Worm (Caenorhabditis elegans) whole organism, young adult: ENCODE results near the gene srx-19.

Experiments
- B0035.1 ChIP-seq: sonication (generic microtip); optimal IDR thresholded peaks from 2 replicates; lab custom pipeline; 2016; ENCODE audit warnings: missing genetic modification characterization, mild to moderate bottlenecking, missing compliant biosample characterization, missing genotype, missing genetic modification reagents
- C06A6.2 ChIP-seq: fragments of 200-800 bp; sonication (Bioruptor generic); conservative IDR thresholded peaks from 2 replicates; pipeline ENCODE4 v1.3.6; 2022; ENCODE audit warnings: missing genetic modification characterization, missing compliant biosample characterization
- D2030.7 ChIP-seq: fragments of 200-800 bp; sonication (Bioruptor generic); IDR thresholded peaks from 2 replicates; pipeline ENCODE4 v1.3.6; 2022; ENCODE audit warnings: missing genetic modification reagents, missing genetic modification characterization, missing compliant biosample characterization
- F39B2.1 ChIP-seq: fragments of 200-800 bp; sonication (Bioruptor generic); IDR thresholded peaks from 2 replicates; pipeline ENCODE4 v1.3.6; 2022; ENCODE audit warnings: missing genetic modification reagents, missing genetic modification characterization, missing compliant biosample characterization
- F49E8.2 ChIP-seq: sonication (generic microtip); optimal IDR thresholded peaks from 3 replicates; lab custom pipeline; 2017; ENCODE audit warnings: missing genetic modification characterization, mild to moderate bottlenecking, missing compliant biosample characterization, antibody characterized with exemption, moderate library complexity; ENCODE audit not compliant: insufficient read depth
- F52B5.7 ChIP-seq: sonication (generic microtip); optimal IDR thresholded peaks from 2 replicates; lab custom pipeline; 2016; ENCODE audit warnings: mild to moderate bottlenecking, missing genetic modification characterization, missing compliant biosample characterization
- Y53G8AR.9 ChIP-seq: fragments of 200-800 bp; sonication (Bioruptor generic); conservative IDR thresholded peaks from 2 replicates; pipeline ENCODE4 v1.3.6; 2022; ENCODE audit warnings: missing genetic modification reagents, missing genetic modification characterization, missing compliant biosample characterization
- Y56A3A.18 ChIP-seq: fragments of 200-800 bp; sonication (Bioruptor generic); IDR thresholded peaks from 2 replicates; pipeline ENCODE4 v1.3.6; 2022; ENCODE audit warnings: missing genetic modification reagents, missing genetic modification characterization, missing compliant biosample characterization
- Y95B8A.8 ChIP-seq: fragments of 200-800 bp; sonication (Bioruptor generic); IDR thresholded peaks from 2 replicates; pipeline ENCODE4 v1.3.6; 2022; ENCODE audit warnings: missing genetic modification reagents, missing genetic modification characterization, missing compliant biosample characterization
- akir-1 ChIP-seq: fragments of 200-800 bp; sonication (Bioruptor generic); optimal IDR thresholded peaks from 2 replicates; lab custom pipeline; 2018; ENCODE audit warnings: mild to moderate bottlenecking, missing genetic modification characterization, moderate library complexity, missing compliant biosample characterization
- athp-1 ChIP-seq: sonication (generic microtip); optimal IDR thresholded peaks from 2 replicates; lab custom pipeline; 2017; ENCODE audit warnings: mild to moderate bottlenecking, missing genetic modification characterization, missing compliant biosample characterization
- attf-3 ChIP-seq: fragments of 200-800 bp; sonication (Bioruptor generic); conservative IDR thresholded peaks from 2 replicates; pipeline ENCODE4 v1.3.6; 2022; ENCODE audit warnings: missing genetic modification reagents, missing genetic modification characterization, missing compliant biosample characterization
- ceh-100 ChIP-seq: fragments of 200-800 bp; sonication (Bioruptor generic); IDR thresholded peaks from 2 replicates; pipeline ENCODE4 v1.3.6; 2022; ENCODE audit warnings: missing genetic modification reagents, missing genetic modification characterization, missing compliant biosample characterization
- dpff-1 ChIP-seq: sonication (generic microtip); optimal IDR thresholded peaks from 2 replicates; lab custom pipeline; 2017; ENCODE audit warnings: mild to moderate bottlenecking, missing genetic modification characterization, missing compliant biosample characterization
- ekl-4 ChIP-seq: fragments of 200-800 bp; sonication (Bioruptor generic); IDR thresholded peaks from 2 replicates; pipeline ENCODE4 v1.3.6; 2022; ENCODE audit warnings: missing genetic modification reagents, missing genetic modification characterization, missing compliant biosample characterization
- fkh-3 ChIP-seq: sonication (generic microtip); optimal IDR thresholded peaks from 2 replicates; lab custom pipeline; 2016; ENCODE audit warnings: mild to moderate bottlenecking, missing genetic modification characterization, missing compliant biosample characterization
- gei-17 ChIP-seq: fragments of 200-800 bp; sonication (Bioruptor generic); optimal IDR thresholded peaks from 2 replicates; lab custom pipeline; 2018; ENCODE audit warnings: mild to moderate bottlenecking, missing genetic modification characterization, missing compliant biosample characterization
- him-1 ChIP-seq: sonication (generic microtip); optimal IDR thresholded peaks from 2 replicates; lab custom pipeline; 2016; ENCODE audit warnings: missing genotype, missing genetic modification reagents, missing genetic modification characterization, missing compliant biosample characterization
- hmg-20 ChIP-seq: fragments of 200-800 bp; sonication (Bioruptor generic); IDR thresholded peaks from 2 replicates; pipeline ENCODE4 v1.3.6; 2022; ENCODE audit warnings: missing genetic modification reagents, missing genetic modification characterization, missing compliant biosample characterization
- hrde-1 ChIP-seq: sonication (generic microtip); optimal IDR thresholded peaks from 2 replicates; lab custom pipeline; 2016; ENCODE audit warnings: missing genetic modification characterization, mild to moderate bottlenecking, missing compliant biosample characterization, moderate library complexity, missing genotype, missing genetic modification reagents, borderline replicate concordance
- hsf-1 ChIP-seq: fragments of 200-800 bp; sonication (Bioruptor generic); IDR thresholded peaks from 2 replicates; pipeline ENCODE4 v1.3.6; 2022; ENCODE audit warnings: missing genetic modification reagents, missing genetic modification characterization, missing compliant biosample characterization
- let-526 ChIP-seq: fragments of 200-800 bp; sonication (Bioruptor generic); IDR thresholded peaks from 2 replicates; pipeline ENCODE4 v1.3.6; 2022; ENCODE audit warnings: missing genetic modification reagents, missing genetic modification characterization, missing compliant biosample characterization
- let-607 ChIP-seq, 2 experiments: fragments of 200-800 bp in 1 of 2; sonication (Bioruptor generic) in 1 of 2; sonication (generic microtip) in 1 of 2; optimal IDR thresholded peaks; 2 replicates each; lab custom pipeline; 2016 to 2018; ENCODE audit warnings: mild to moderate bottlenecking in 2 of 2, missing compliant biosample characterization in 2 of 2, missing genetic modification characterization in 2 of 2, moderate library complexity in 2 of 2, missing genotype in 1 of 2
- lin-40 ChIP-seq: sonication (generic microtip); optimal IDR thresholded peaks from 2 replicates; lab custom pipeline; 2016; ENCODE audit warnings: missing genetic modification characterization, mild to moderate bottlenecking, missing compliant biosample characterization, missing genotype, missing genetic modification reagents
- lin-54 ChIP-seq: fragments of 200-800 bp; sonication (Bioruptor generic); optimal IDR thresholded peaks from 2 replicates; lab custom pipeline; 2018; ENCODE audit warnings: mild to moderate bottlenecking, missing genetic modification characterization, missing compliant biosample characterization
- lir-1 ChIP-seq: fragments of 200-800 bp; sonication (Bioruptor generic); conservative IDR thresholded peaks from 2 replicates; pipeline ENCODE4 v1.3.6; 2022; ENCODE audit warnings: missing genetic modification reagents, missing genetic modification characterization, missing compliant biosample characterization
- madf-6 ChIP-seq: fragments of 200-800 bp; sonication (Bioruptor generic); IDR thresholded peaks from 2 replicates; pipeline ENCODE4 v1.3.6; 2022; ENCODE audit warnings: missing genetic modification reagents, missing genetic modification characterization, missing compliant biosample characterization
- mcd-1 ChIP-seq: fragments of 200-800 bp; sonication (Bioruptor generic); IDR thresholded peaks from 2 replicates; pipeline ENCODE4 v1.3.6; 2022; ENCODE audit warnings: missing genetic modification reagents, missing genetic modification characterization, missing compliant biosample characterization
- mes-4 ChIP-seq: sonication (generic microtip); optimal IDR thresholded peaks from 2 replicates; lab custom pipeline; 2016; ENCODE audit warnings: missing genotype, missing genetic modification characterization, missing compliant biosample characterization
- nhr-80 ChIP-seq: sonication (generic microtip); optimal IDR thresholded peaks from 2 replicates; lab custom pipeline; 2016; ENCODE audit warnings: missing genetic modification characterization, missing compliant biosample characterization
- nhr-90 ChIP-seq: sonication (generic microtip); optimal IDR thresholded peaks from 2 replicates; lab custom pipeline; 2016; ENCODE audit warnings: missing genotype, mild to moderate bottlenecking, missing genetic modification characterization, missing compliant biosample characterization
- pbrm-1 ChIP-seq: fragments of 200-800 bp; sonication (Bioruptor generic); IDR thresholded peaks from 2 replicates; pipeline ENCODE4 v1.3.6; 2022; ENCODE audit warnings: missing genetic modification reagents, missing genetic modification characterization, missing compliant biosample characterization
- pha-4 ChIP-seq: fragments of 150-350 bp; sonication (generic microtip); optimal IDR thresholded peaks from 2 replicates; lab custom pipeline; 2014; ENCODE audit warnings: missing biosample characterization, missing genetic modification reagents, missing genetic modification characterization
- rpc-1 ChIP-seq, 2 experiments: fragments of 150-350 bp in 1 of 2; sonication (generic microtip) in 1 of 2; optimal IDR thresholded peaks; 2 replicates each; lab custom pipeline; 2014 to 2018; ENCODE audit warnings: missing biosample characterization in 1 of 2, missing genetic modification characterization in 1 of 2, missing genetic modification reagents in 1 of 2, missing genotype in 1 of 2
- sea-2 ChIP-seq: fragments of 200-800 bp; sonication (Bioruptor generic); IDR thresholded peaks from 2 replicates; pipeline ENCODE4 v1.3.6; 2022; ENCODE audit warnings: missing genetic modification characterization, missing compliant biosample characterization
- snpc-1.1 ChIP-seq: sonication (generic microtip); optimal IDR thresholded peaks from 2 replicates; lab custom pipeline; 2017; ENCODE audit warnings: missing genetic modification characterization, mild to moderate bottlenecking, missing compliant biosample characterization, antibody characterized with exemption, moderate library complexity, missing genotype, missing genetic modification reagents; ENCODE audit not compliant: insufficient read depth
- snpc-1.3 ChIP-seq: sonication (generic microtip); optimal IDR thresholded peaks from 2 replicates; lab custom pipeline; 2017; ENCODE audit warnings: missing genetic modification characterization, mild to moderate bottlenecking, missing compliant biosample characterization, antibody characterized with exemption, moderate library complexity, missing genotype, missing genetic modification reagents; ENCODE audit not compliant: insufficient read depth
- snpc-4 ChIP-seq, 5 experiments: fragments of 150-350 bp in 1 of 5; sonication (generic microtip) in 4 of 5; optimal IDR thresholded peaks; 2 replicates each; lab custom pipeline; 2014 to 2018; ENCODE audit warnings: missing genetic modification characterization in 5 of 5, missing biosample characterization in 3 of 5, antibody characterized with exemption in 2 of 5, mild to moderate bottlenecking in 2 of 5, missing compliant biosample characterization in 2 of 5, missing genotype in 2 of 5, moderate library complexity in 2 of 5, missing genetic modification reagents in 1 of 5
- somi-1 ChIP-seq: fragments of 200-800 bp; sonication (Bioruptor generic); optimal IDR thresholded peaks from 2 replicates; lab custom pipeline; 2018; ENCODE audit warnings: mild to moderate bottlenecking, missing genetic modification characterization, missing compliant biosample characterization
- tbp1 ChIP-seq: fragments of 200-800 bp; sonication (Bioruptor generic); optimal IDR thresholded peaks from 2 replicates; lab custom pipeline; 2018; ENCODE audit warnings: mild to moderate bottlenecking, missing genetic modification characterization, missing compliant biosample characterization
- tbx-9 ChIP-seq: sonication (generic microtip); optimal IDR thresholded peaks from 2 replicates; lab custom pipeline; 2016; ENCODE audit warnings: borderline replicate concordance, missing genetic modification characterization, inconsistent platforms, missing compliant biosample characterization
- tlf-1 ChIP-seq: fragments of 200-800 bp; sonication (Bioruptor generic); optimal IDR thresholded peaks from 2 replicates; lab custom pipeline; 2018; ENCODE audit warnings: mild to moderate bottlenecking, missing genetic modification characterization, missing compliant biosample characterization
- zfh-2 ChIP-seq: fragments of 200-800 bp; sonication (Bioruptor generic); conservative IDR thresholded peaks from 2 replicates; pipeline ENCODE4 v1.3.6; 2022; ENCODE audit warnings: missing genetic modification reagents, missing genetic modification characterization, missing compliant biosample characterization
- ztf-25 ChIP-seq: fragments of 200-800 bp; sonication (Bioruptor generic); IDR thresholded peaks from 2 replicates; pipeline ENCODE4 v1.3.6; 2022; ENCODE audit warnings: missing genetic modification reagents, missing genetic modification characterization, missing compliant biosample characterization
- ztf-28 ChIP-seq: fragments of 200-800 bp; sonication (Bioruptor generic); IDR thresholded peaks from 2 replicates; pipeline ENCODE4 v1.3.6; 2022; ENCODE audit warnings: missing genetic modification reagents, missing genetic modification characterization, missing compliant biosample characterization
- ztf-3 ChIP-seq: fragments of 200-800 bp; sonication (Bioruptor generic); optimal IDR thresholded peaks from 2 replicates; lab custom pipeline; 2018; ENCODE audit warnings: mild to moderate bottlenecking, missing genetic modification characterization, missing compliant biosample characterization

Gene srx-19

ce11 chrIV:6905947-6906489 lies 33.0 kb downstream of the srx-19 start, which contains the start of the genes T22D1.17 and T22D1.8 (continued):
- TF ChIP-seq tbx-9 (tag; lab: Kevin White, UChicago) (no peak), sea-2 (no peak), hsf-1 (peak; percentile 66), him-1 (tag; lab: Kevin White, UChicago) (no peak), ztf-3 (GFP tag; lab: Kevin White, UChicago) (no peak), lin-40 (no peak), F49E8.2 (tag; lab: Kevin White, UChicago) (peak; percentile 70), ceh-100 (peak; percentile 9; the same call in 1 of the 2 replicates), ekl-4 (GFP tag; lab: Robert Waterston, UW) (peak; percentile 85), Y53G8AR.9 (GFP tag; lab: Robert Waterston, UW) (0 out of 2 replicates have a peak, but pooled peaks have one; percentile 36), nhr-90 (tag; lab: Kevin White, UChicago) (no peak), lin-54 (GFP tag; lab: Kevin White, UChicago) (peak; percentile 60), hmg-20 (GFP tag; lab: Robert Waterston, UW) (no peak), pha-4 (tag; lab: Kevin White, UChicago) (no peak), Y95B8A.8 (GFP tag; lab: Robert Waterston, UW) (peak; percentile 61; the same call in 1 of the 2 replicates), snpc-4 (GFP tag; optimal IDR thresholded peaks at IDR 0.05; lab: Kevin White, UChicago) (no peak), snpc-4 (tag; optimal IDR thresholded peaks at IDR 0.05; lab: Kevin White, UChicago) (peak in 1 of 4 experiments; percentile 60), ztf-28 (GFP tag; lab: Robert Waterston, UW) (no peak), Y56A3A.18 (GFP tag; lab: Robert Waterston, UW) (0 out of 2 replicates have a peak, but pooled peaks have one; percentile 22), snpc-1.3 (tag; lab: Kevin White, UChicago) (peak; percentile 69), F39B2.1 (peak; percentile 61; the same call in 1 of the 2 replicates), tbp1 (GFP tag; lab: Kevin White, UChicago) (no peak), D2030.7 (peak; percentile 63), C06A6.2 (GFP tag; lab: Robert Waterston, UW) (no peak), snpc-1.1 (no peak), rpc-1 (optimal IDR thresholded peaks at IDR 0.05; lab: Kevin White, UChicago) (no peak), rpc-1 (tag; optimal IDR thresholded peaks at IDR 0.05; lab: Kevin White, UChicago) (no peak), somi-1 (GFP tag; lab: Kevin White, UChicago) (no peak), dpff-1 (no peak), ztf-25 (GFP tag; lab: Robert Waterston, UW) (no peak), hrde-1 (tag; lab: Kevin White, UChicago) (peak; percentile 63), tlf-1 (GFP tag; lab: Kevin White, UChicago) (peak; percentile 33), gei-17 (GFP tag; lab: Kevin White, UChicago) (no peak), mes-4 (no peak), B0035.1 (no peak), madf-6 (GFP tag; lab: Robert Waterston, UW) (peak; percentile 76), F52B5.7 (tag; lab: Kevin White, UChicago) (peak; percentile 61), athp-1 (tag; lab: Kevin White, UChicago) (no peak), lir-1 (GFP tag; lab: Robert Waterston, UW) (no peak), akir-1 (GFP tag; lab: Kevin White, UChicago) (no peak), nhr-80 (tag; lab: Kevin White, UChicago) (no peak), zfh-2 (GFP tag; lab: Robert Waterston, UW) (no peak), pbrm-1 (GFP tag; lab: Robert Waterston, UW) (peak; percentile 59; the same call in 1 of the 2 replicates), let-607 (tag; optimal IDR thresholded peaks at IDR 0.05; lab: Kevin White, UChicago) (no peak), let-526 (no peak), fkh-3 (tag; lab: Kevin White, UChicago) (no peak), attf-3 (GFP tag; lab: Robert Waterston, UW) (no peak), mcd-1 (no peak)
